Worm (Caenorhabditis elegans): ENCODE results near the gene ZC487.1.

The ZC487.1 gene

DNA sequence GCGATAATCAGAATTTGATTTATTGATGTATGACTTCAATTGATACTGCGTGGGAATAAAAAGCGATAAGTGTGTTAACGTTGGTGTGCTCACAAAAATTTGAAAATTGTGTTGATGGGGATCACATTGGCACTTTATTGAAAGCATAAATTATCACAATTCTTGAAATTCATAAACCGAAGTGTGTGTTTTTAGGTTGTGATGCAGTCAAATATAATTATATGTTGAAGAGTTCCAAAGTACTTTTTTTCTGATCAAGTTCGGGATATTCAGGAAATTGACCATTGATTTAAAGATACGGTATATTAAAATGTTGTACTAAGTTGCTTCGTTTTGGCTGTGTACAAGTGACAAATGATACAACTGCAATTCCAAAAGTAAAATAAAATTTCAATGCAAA, 48.4 kb downstream of the ZC487.1 start, which contains the start of gene srh-28:
srh-28 (minus strand) TSS at position 101 of the 400 bp plus-strand sequence.
- TF ChIP-seq unc-62 (GFP tag; optimal IDR thresholded peaks at IDR 0.05 in 1 of 2) = peak in 1 of 2 experiments; percentile 22
- no peak for TF ChIP-seq unc-62 (tag; optimal IDR thresholded peaks at IDR 0.05)
- no peak for TF ChIP-seq lin-15B (tag; optimal IDR thresholded peaks at IDR 0.05)

DNA sequence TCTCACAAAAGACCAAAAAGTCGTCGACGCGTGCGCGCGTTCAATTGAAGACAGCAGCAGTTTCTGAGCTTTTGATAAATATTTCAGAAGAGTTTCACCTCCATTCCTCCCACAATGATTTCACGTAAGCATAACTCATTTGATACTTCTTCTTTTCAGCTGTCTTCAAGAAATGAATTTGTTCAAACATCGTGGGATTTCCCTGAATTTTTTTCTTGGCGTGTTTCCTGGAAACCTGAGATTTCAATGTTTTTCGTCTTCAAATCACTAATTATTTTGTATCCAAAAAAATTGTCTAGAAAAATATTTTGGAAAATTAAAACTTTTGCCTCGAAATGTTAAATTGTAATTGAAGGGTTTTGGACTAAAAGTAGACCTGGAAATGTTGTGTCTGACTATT, 51.1 kb downstream of the ZC487.1 start:
- no peak for TF ChIP-seq pha-4 (GFP tag; IDR thresholded peaks at IDR 0.05)
- no peak for TF ChIP-seq pha-4 (tag; optimal IDR thresholded peaks at IDR 0.05)
- TF ChIP-seq ztf-11 (tag; optimal IDR thresholded peaks at IDR 0.05) = no peak
- TF ChIP-seq ceh-20 (GFP tag; IDR thresholded peaks at IDR 0.05) = no peak
- TF ChIP-seq jun-1 (tag; optimal IDR thresholded peaks at IDR 0.05) = no peak
- no peak for TF ChIP-seq F37D6.2 (tag; optimal IDR thresholded peaks at IDR 0.05)
- TF ChIP-seq hlh-11 (tag; optimal IDR thresholded peaks at IDR 0.05) = no peak
- no peak for TF ChIP-seq lim-7 (GFP tag; IDR thresholded peaks at IDR 0.05)
- no peak for TF ChIP-seq lin-13 (GFP tag; optimal IDR thresholded peaks at IDR 0.05)
- no peak for TF ChIP-seq ces-1 (GFP tag; optimal IDR thresholded peaks at IDR 0.05)
- TF ChIP-seq fos-1 (tag; optimal IDR thresholded peaks at IDR 0.05) = no peak
- TF ChIP-seq mxl-2 (GFP tag; conservative IDR thresholded peaks at IDR 0.05) = no peak
- no peak for TF ChIP-seq aha-1 (tag)
- TF ChIP-seq D1046.2 (GFP tag; IDR thresholded peaks at IDR 0.05) = no peak
- no peak for TF ChIP-seq madf-5 (GFP tag; IDR thresholded peaks at IDR 0.05)
- TF ChIP-seq mdt-29 (GFP tag; IDR thresholded peaks at IDR 0.05) = no peak
- no peak for TF ChIP-seq mes-2 (tag; optimal IDR thresholded peaks at IDR 0.05; ENCODE audit: poor library complexity, severe bottlenecking)
- no peak for TF ChIP-seq nhr-76 (tag; optimal IDR thresholded peaks at IDR 0.05)
- no peak for TF ChIP-seq Y48G9A.11 (GFP tag; IDR thresholded peaks at IDR 0.05)
- TF ChIP-seq lin-15B (tag; optimal IDR thresholded peaks at IDR 0.05) = no peak

Measured in whole organism, L4 larva.